Worm (Caenorhabditis elegans) whole organism, young adult: ENCODE measurements around the gene F32F2.4.

ENCODE experiments used
- akir-1 ChIP-seq: fragments of 200-800 bp; sonication (Bioruptor generic); optimal IDR thresholded peaks from 2 replicates; lab custom pipeline; 2018; ENCODE audit warnings: mild to moderate bottlenecking, missing genetic modification characterization, moderate library complexity, missing compliant biosample characterization
- aptf-3 ChIP-seq: fragments of 200-800 bp; sonication (Bioruptor generic); IDR thresholded peaks from 2 replicates; pipeline ENCODE4 v1.3.6; 2022; ENCODE audit warnings: missing genetic modification characterization, missing compliant biosample characterization
- egl-18 ChIP-seq: fragments of 200-800 bp; sonication (Bioruptor generic); IDR thresholded peaks from 2 replicates; pipeline ENCODE4 v1.3.6; 2022; ENCODE audit warnings: missing genetic modification reagents, missing genetic modification characterization, missing compliant biosample characterization
- hlh-12 ChIP-seq: sonication (generic microtip); optimal IDR thresholded peaks from 2 replicates; lab custom pipeline; 2016; ENCODE audit warnings: missing genetic modification characterization, missing compliant biosample characterization
- lin-35 ChIP-seq, 3 experiments: fragments of 150-350 bp in 2 of 3; sonication (generic microtip) in 1 of 3; optimal IDR thresholded peaks; 2 replicates each; lab custom pipeline; 2014 to 2018; ENCODE audit warnings: missing biosample characterization in 3 of 3, missing genetic modification characterization in 3 of 3, missing genetic modification reagents in 3 of 3
- lsl-1 ChIP-seq: fragments of 200-800 bp; sonication (Bioruptor generic); optimal IDR thresholded peaks from 2 replicates; lab custom pipeline; 2018; ENCODE audit warnings: mild to moderate bottlenecking, missing genetic modification characterization, moderate library complexity, missing compliant biosample characterization
- madf-3 ChIP-seq: fragments of 200-800 bp; sonication (Bioruptor generic); IDR thresholded peaks from 2 replicates; pipeline ENCODE4 v1.3.6; 2022; ENCODE audit warnings: missing genetic modification reagents, missing genetic modification characterization, missing compliant biosample characterization
- nfya-1 ChIP-seq: sonication (generic microtip); optimal IDR thresholded peaks from 2 replicates; lab custom pipeline; 2017; ENCODE audit warnings: antibody characterized with exemption, missing compliant biosample characterization, missing genetic modification characterization, borderline replicate concordance; ENCODE audit not compliant: insufficient read depth
- nhr-90 ChIP-seq: sonication (generic microtip); optimal IDR thresholded peaks from 2 replicates; lab custom pipeline; 2016; ENCODE audit warnings: missing genotype, mild to moderate bottlenecking, missing genetic modification characterization, missing compliant biosample characterization
- snpc-4 ChIP-seq, 5 experiments: fragments of 150-350 bp in 1 of 5; sonication (generic microtip) in 4 of 5; optimal IDR thresholded peaks; 2 replicates each; lab custom pipeline; 2014 to 2018; ENCODE audit warnings: missing genetic modification characterization in 5 of 5, missing biosample characterization in 3 of 5, antibody characterized with exemption in 2 of 5, mild to moderate bottlenecking in 2 of 5, missing compliant biosample characterization in 2 of 5, missing genotype in 2 of 5, moderate library complexity in 2 of 5, missing genetic modification reagents in 1 of 5

ce11 chrV:13272275-13272674 is 3.8 kb upstream of the F32F2.4 start:
- TF ChIP-seq madf-3 (GFP tag; lab: Robert Waterston, UW) (no peak), hlh-12 (tag; lab: Kevin White, UChicago) (no peak), aptf-3 (no peak), lin-35 (GFP tag; optimal IDR thresholded peaks at IDR 0.05; lab: Kevin White, UChicago) (no peak), nfya-1 (tag; lab: Kevin White, UChicago) (no peak), egl-18 (GFP tag; lab: Robert Waterston, UW) (no peak), akir-1 (GFP tag; lab: Kevin White, UChicago) (no peak), lsl-1 (GFP tag; lab: Kevin White, UChicago) (no peak), snpc-4 (GFP tag; optimal IDR thresholded peaks at IDR 0.05; lab: Kevin White, UChicago) (no peak), snpc-4 (tag; optimal IDR thresholded peaks at IDR 0.05; lab: Kevin White, UChicago) (no peak), nhr-90 (no peak)
